Fruit fly (Drosophila melanogaster) whole organism, wandering third instar larva: ENCODE results near the gene CG43814.

Source experiments
- Mio ChIP-seq: sonication (Bioruptor generic); optimal IDR thresholded peaks from 2 replicates; lab custom pipeline; 2016; ENCODE audit warnings: missing biosample characterization, missing genetic modification characterization
- br ChIP-seq: fragments of 200-800 bp; sonication (Bioruptor generic); optimal IDR thresholded peaks from 2 replicates; lab custom pipeline; 2016; ENCODE audit warnings: missing biosample characterization, missing genetic modification characterization
- h ChIP-seq: fragments of 200-800 bp; sonication (Bioruptor generic); optimal IDR thresholded peaks from 3 replicates; lab custom pipeline; 2016; ENCODE audit warnings: missing biosample characterization, mild to moderate bottlenecking, missing genetic modification characterization
- pan ChIP-seq: fragments of >200 bp; optimal IDR thresholded peaks from 2 replicates; lab custom pipeline; 2017

- TF ChIP-seq h (GFP tag; lab: Kevin White, UChicago) = no peak
- no peak for TF ChIP-seq br (GFP tag; lab: Kevin White, UChicago)
- TF ChIP-seq Mio = no peak
- no peak for TF ChIP-seq pan (lab: Kevin White, UChicago)
Measured at dm6 chr2L:18846843-18847242, 41.7 kb upstream of the CG43814 start.
